Fruit fly (Drosophila melanogaster) whole organism, embryonic: Measurements from ENCODE around the gene yellow-f.

Source experiments
- Aef1 ChIP-seq: fragments of 200-800 bp; sonication (Bioruptor generic); IDR thresholded peaks from 3 replicates; pipeline ENCODE4 v1.3.6; 2022; ENCODE audit warnings: missing biosample characterization, missing genetic modification characterization
- Atf6 ChIP-seq: fragments of 200-800 bp; sonication (Bioruptor generic); IDR thresholded peaks from 2 replicates; pipeline ENCODE4 v1.3.6; 2022; ENCODE audit warnings: missing biosample characterization, missing genetic modification characterization
- CG10147 ChIP-seq: fragments of 200-800 bp; sonication (Bioruptor generic); optimal IDR thresholded peaks from 2 replicates; lab custom pipeline; 2019; ENCODE audit warnings: missing biosample characterization, mild to moderate bottlenecking, missing genetic modification characterization, moderate library complexity
- CG10543 ChIP-seq: fragments of 200-800 bp; sonication (Bioruptor generic); optimal IDR thresholded peaks from 3 replicates; lab custom pipeline; 2017; ENCODE audit warnings: missing biosample characterization, mild to moderate bottlenecking, missing genetic modification characterization, moderate library complexity
- CG10565 ChIP-seq: fragments of 200-800 bp; sonication (Bioruptor generic); optimal IDR thresholded peaks from 3 replicates; lab custom pipeline; 2016; ENCODE audit warnings: missing biosample characterization, mild to moderate bottlenecking, missing genetic modification characterization
- CG1233 ChIP-seq: fragments of 200-800 bp; sonication (Bioruptor generic); optimal IDR thresholded peaks from 4 replicates; lab custom pipeline; 2018; ENCODE audit warnings: missing biosample characterization, mild to moderate bottlenecking, missing genetic modification characterization
- CG1602 ChIP-seq: fragments of 200-800 bp; sonication (Bioruptor generic); optimal IDR thresholded peaks from 3 replicates; lab custom pipeline; 2016; ENCODE audit warnings: missing biosample characterization, missing genetic modification characterization
- CG16779 ChIP-seq: fragments of 200-800 bp; sonication (Bioruptor generic); IDR thresholded peaks from 2 replicates; pipeline ENCODE4 v1.3.6; 2022; ENCODE audit warnings: missing biosample characterization, missing genetic modification characterization
- CG30431 ChIP-seq: fragments of 200-800 bp; sonication (Bioruptor generic); optimal IDR thresholded peaks from 2 replicates; lab custom pipeline; 2017; ENCODE audit warnings: missing biosample characterization, missing genetic modification characterization
- CG3407 ChIP-seq: fragments of 200-800 bp; sonication (Bioruptor generic); optimal IDR thresholded peaks from 2 replicates; lab custom pipeline; 2018; ENCODE audit warnings: missing biosample characterization, mild to moderate bottlenecking, missing genetic modification characterization
- CG34224 ChIP-seq: fragments of 200-800 bp; sonication (Bioruptor generic); IDR thresholded peaks from 3 replicates; pipeline ENCODE4 v1.3.6; 2022; ENCODE audit warnings: missing biosample characterization, missing genetic modification characterization; ENCODE audit not compliant: partially characterized antibody
- CG4404 ChIP-seq: fragments of 200-800 bp; sonication (Bioruptor generic); IDR thresholded peaks from 2 replicates; pipeline ENCODE4 v1.3.6; 2022; ENCODE audit warnings: missing biosample characterization, missing genetic modification characterization
- CG7271 ChIP-seq: fragments of 200-800 bp; sonication (Bioruptor generic); optimal IDR thresholded peaks from 2 replicates; lab custom pipeline; 2018; ENCODE audit warnings: missing biosample characterization, mild to moderate bottlenecking, missing genetic modification characterization, moderate library complexity
- CG7987 ChIP-seq: fragments of 200-800 bp; sonication (Bioruptor generic); optimal IDR thresholded peaks from 2 replicates; lab custom pipeline; 2018; ENCODE audit warnings: missing biosample characterization, mild to moderate bottlenecking, missing genetic modification characterization, moderate library complexity
- CG9609 ChIP-seq: fragments of 200-800 bp; sonication (Bioruptor generic); optimal IDR thresholded peaks from 3 replicates; lab custom pipeline; 2016; ENCODE audit warnings: missing biosample characterization, missing genetic modification characterization
- CG9817 ChIP-seq: fragments of 200-800 bp; sonication (Bioruptor generic); optimal IDR thresholded peaks from 2 replicates; lab custom pipeline; 2018; ENCODE audit warnings: missing biosample characterization, mild to moderate bottlenecking, missing genetic modification characterization, moderate library complexity
- CrebB ChIP-seq: fragments of 200-800 bp; sonication (Bioruptor generic); optimal IDR thresholded peaks from 3 replicates; lab custom pipeline; 2018; ENCODE audit warnings: missing biosample characterization, mild to moderate bottlenecking, missing genetic modification characterization
- D19A ChIP-seq: fragments of 200-800 bp; optimal IDR thresholded peaks from 3 replicates; lab custom pipeline; 2019; ENCODE audit warnings: missing biosample characterization, mild to moderate bottlenecking, missing genetic modification characterization, moderate library complexity
- Dbx ChIP-seq: fragments of 200-800 bp; sonication (Bioruptor generic); IDR thresholded peaks from 3 replicates; pipeline ENCODE4 v1.3.6; 2022; ENCODE audit warnings: missing biosample characterization, missing genetic modification characterization
- Dp ChIP-seq: fragments of 200-800 bp; sonication (Bioruptor generic); optimal IDR thresholded peaks from 2 replicates; lab custom pipeline; 2018; ENCODE audit warnings: missing biosample characterization, mild to moderate bottlenecking, missing genetic modification characterization, moderate library complexity
- Ets65A ChIP-seq: fragments of 200-800 bp; sonication (Bioruptor generic); peaks from one replicate; lab custom pipeline; 2016; ENCODE audit warnings: missing biosample characterization, missing genetic modification characterization
- Fer3 ChIP-seq: fragments of 200-800 bp; sonication (Bioruptor generic); optimal IDR thresholded peaks from 2 replicates; lab custom pipeline; 2018; ENCODE audit warnings: missing biosample characterization, mild to moderate bottlenecking, missing genetic modification characterization, moderate library complexity
- Nf-YB ChIP-seq: fragments of 200-800 bp; sonication (Bioruptor generic); optimal IDR thresholded peaks from 3 replicates; lab custom pipeline; 2019; ENCODE audit warnings: missing biosample characterization, mild to moderate bottlenecking, missing genetic modification characterization, moderate library complexity
- PHDP ChIP-seq: fragments of 200-800 bp; sonication (Bioruptor generic); optimal IDR thresholded peaks from 3 replicates; lab custom pipeline; 2018; ENCODE audit warnings: missing biosample characterization, mild to moderate bottlenecking, missing genetic modification characterization, moderate library complexity
- Ravus ChIP-seq: fragments of 200-800 bp; sonication (Bioruptor generic); IDR thresholded peaks from 2 replicates; pipeline ENCODE4 v1.3.6; 2022; ENCODE audit warnings: missing biosample characterization, missing genetic modification characterization
- Side ChIP-seq: fragments of 200-800 bp; sonication (Bioruptor generic); optimal IDR thresholded peaks from 2 replicates; lab custom pipeline; 2016; ENCODE audit warnings: missing biosample characterization, missing genetic modification characterization
- Sox102F ChIP-seq: fragments of 200-800 bp; sonication (Bioruptor generic); optimal IDR thresholded peaks from 2 replicates; lab custom pipeline; 2018; ENCODE audit warnings: missing biosample characterization, mild to moderate bottlenecking, missing genetic modification characterization, moderate library complexity
- Tbp ChIP-seq: fragments of >200 bp; optimal IDR thresholded peaks from 2 replicates; lab custom pipeline; 2018; ENCODE audit warnings: missing biosample characterization, missing genetic modification characterization
- Usf ChIP-seq: fragments of 200-800 bp; sonication (Bioruptor generic); optimal IDR thresholded peaks from 2 replicates; lab custom pipeline; 2017; ENCODE audit warnings: missing genotype, missing biosample characterization, missing genetic modification characterization
- ab ChIP-seq: fragments of 200-800 bp; sonication (Bioruptor generic); optimal IDR thresholded peaks from 2 replicates; lab custom pipeline; 2016; ENCODE audit warnings: missing biosample characterization, missing genetic modification characterization
- al ChIP-seq: fragments of 200-800 bp; sonication (Bioruptor generic); IDR thresholded peaks from 2 replicates; pipeline ENCODE4 v1.3.6; 2022; ENCODE audit warnings: missing biosample characterization, missing genetic modification characterization
- bsh ChIP-seq, 2 experiments: fragments of 200-800 bp; sonication (Bioruptor generic); optimal IDR thresholded peaks; 2 replicates each; lab custom pipeline; 2017 to 2018; ENCODE audit warnings: mild to moderate bottlenecking in 2 of 2, missing biosample characterization in 2 of 2, missing genetic modification characterization in 2 of 2, moderate library complexity in 1 of 2
- corto ChIP-seq: fragments of 200-800 bp; sonication (Bioruptor generic); optimal IDR thresholded peaks from 2 replicates; lab custom pipeline; 2016; ENCODE audit warnings: missing biosample characterization, mild to moderate bottlenecking, missing genetic modification characterization, moderate library complexity
- crc ChIP-seq: fragments of 200-800 bp; sonication (Bioruptor generic); optimal IDR thresholded peaks from 2 replicates; lab custom pipeline; 2016; ENCODE audit warnings: missing biosample characterization, missing genetic modification characterization
- crol ChIP-seq: fragments of 200-800 bp; sonication (Bioruptor generic); IDR thresholded peaks from 2 replicates; pipeline ENCODE4 v1.3.6; 2022; ENCODE audit warnings: missing biosample characterization, missing genetic modification characterization
- da ChIP-seq: fragments of 200-800 bp; sonication (Bioruptor generic); optimal IDR thresholded peaks from 2 replicates; lab custom pipeline; 2016; ENCODE audit warnings: missing biosample characterization, missing genetic modification characterization
- dati ChIP-seq: fragments of 200-800 bp; sonication (Bioruptor generic); IDR thresholded peaks from 2 replicates; pipeline ENCODE4 v1.3.6; 2022; ENCODE audit warnings: missing biosample characterization, missing genetic modification characterization
- dmrt99B ChIP-seq: fragments of 200-800 bp; sonication (Bioruptor generic); optimal IDR thresholded peaks from 2 replicates; lab custom pipeline; 2018; ENCODE audit warnings: missing biosample characterization, mild to moderate bottlenecking, missing genetic modification characterization, moderate library complexity
- exex ChIP-seq: fragments of 200-800 bp; sonication (Bioruptor generic); optimal IDR thresholded peaks from 4 replicates; lab custom pipeline; 2018; ENCODE audit warnings: missing biosample characterization, mild to moderate bottlenecking, missing genetic modification characterization, moderate library complexity
- jing ChIP-seq: fragments of 200-800 bp; sonication (Bioruptor generic); optimal IDR thresholded peaks from 2 replicates; lab custom pipeline; 2018; ENCODE audit warnings: missing biosample characterization, mild to moderate bottlenecking, missing genetic modification characterization
- mirr ChIP-seq: fragments of 200-800 bp; sonication (Bioruptor generic); optimal IDR thresholded peaks from 3 replicates; lab custom pipeline; 2018; ENCODE audit warnings: missing biosample characterization, mild to moderate bottlenecking, missing genetic modification characterization
- odd ChIP-seq: fragments of 200-800 bp; sonication (Bioruptor generic); optimal IDR thresholded peaks from 2 replicates; lab custom pipeline; 2017; ENCODE audit warnings: missing biosample characterization, mild to moderate bottlenecking, missing genetic modification characterization
- slbo ChIP-seq: fragments of 200-800 bp; sonication (Bioruptor generic); IDR thresholded peaks from 2 replicates; pipeline ENCODE4 v1.3.6; 2022; ENCODE audit warnings: missing biosample characterization, missing genetic modification characterization
- slp2 ChIP-seq: fragments of 200-800 bp; sonication (Bioruptor generic); optimal IDR thresholded peaks from 2 replicates; lab custom pipeline; 2016; ENCODE audit warnings: missing biosample characterization, missing genetic modification characterization
- sob ChIP-seq: fragments of 200-800 bp; sonication (Bioruptor generic); IDR thresholded peaks from 2 replicates; pipeline ENCODE4 v1.3.6; 2022; ENCODE audit warnings: missing biosample characterization, missing genetic modification characterization
- tio ChIP-seq: fragments of 200-800 bp; sonication (Bioruptor generic); optimal IDR thresholded peaks from 2 replicates; lab custom pipeline; 2017; ENCODE audit warnings: missing biosample characterization, missing genetic modification characterization, inconsistent platforms
- trem ChIP-seq: fragments of 200-800 bp; optimal IDR thresholded peaks from 3 replicates; lab custom pipeline; 2019; ENCODE audit warnings: missing biosample characterization, mild to moderate bottlenecking, missing genetic modification characterization, moderate library complexity
- usp ChIP-seq: fragments of >200 bp; optimal IDR thresholded peaks from 2 replicates; lab custom pipeline; 2017; ENCODE audit warnings: missing biosample characterization, missing genetic modification characterization
- vnd ChIP-seq: fragments of 200-800 bp; sonication (Bioruptor generic); IDR thresholded peaks from 3 replicates; pipeline ENCODE4 v1.3.6; 2022; ENCODE audit warnings: missing biosample characterization, missing genetic modification characterization; ENCODE audit not compliant: partially characterized antibody
- wdn ChIP-seq: fragments of 200-800 bp; sonication (Bioruptor generic); IDR thresholded peaks from 2 replicates; pipeline ENCODE4 v1.3.6; 2022; ENCODE audit warnings: missing biosample characterization, missing genetic modification characterization

Gene yellow-f

DNA sequence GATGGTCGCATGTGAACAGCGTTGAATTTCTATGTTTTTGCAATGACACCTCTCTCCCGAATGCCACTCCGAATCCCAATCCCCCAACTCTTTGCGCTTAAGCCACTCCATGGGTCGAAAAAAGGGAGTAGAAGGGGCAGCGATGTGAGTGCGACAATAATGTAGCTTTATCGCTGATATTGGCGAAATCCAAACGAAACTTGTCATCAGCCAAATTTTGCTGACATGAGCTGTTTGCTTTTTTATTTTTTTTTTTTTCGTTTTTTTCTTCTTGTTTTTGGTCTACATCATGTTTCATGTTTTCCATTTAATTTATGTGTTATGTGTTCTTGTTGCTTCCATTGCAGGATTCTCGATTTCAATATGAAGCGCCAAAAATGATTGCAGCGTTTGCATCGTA lies 26.0 kb upstream of the yellow-f start (continued):
- TF ChIP-seq Usf, result no peak
- no peak for TF ChIP-seq CG34224 (GFP tag; lab: Robert Waterston, UW)
- no peak for TF ChIP-seq D19A (tag; lab: Kevin White, UChicago)
- no peak for TF ChIP-seq Tbp
- TF ChIP-seq Ravus (GFP tag; lab: Robert Waterston, UW), result no peak
- TF ChIP-seq CG4404 (GFP tag; lab: Robert Waterston, UW), result no peak
- TF ChIP-seq dati (GFP tag; lab: Robert Waterston, UW), result no peak
- TF ChIP-seq, all 482 proteins: peak for 0

DNA sequence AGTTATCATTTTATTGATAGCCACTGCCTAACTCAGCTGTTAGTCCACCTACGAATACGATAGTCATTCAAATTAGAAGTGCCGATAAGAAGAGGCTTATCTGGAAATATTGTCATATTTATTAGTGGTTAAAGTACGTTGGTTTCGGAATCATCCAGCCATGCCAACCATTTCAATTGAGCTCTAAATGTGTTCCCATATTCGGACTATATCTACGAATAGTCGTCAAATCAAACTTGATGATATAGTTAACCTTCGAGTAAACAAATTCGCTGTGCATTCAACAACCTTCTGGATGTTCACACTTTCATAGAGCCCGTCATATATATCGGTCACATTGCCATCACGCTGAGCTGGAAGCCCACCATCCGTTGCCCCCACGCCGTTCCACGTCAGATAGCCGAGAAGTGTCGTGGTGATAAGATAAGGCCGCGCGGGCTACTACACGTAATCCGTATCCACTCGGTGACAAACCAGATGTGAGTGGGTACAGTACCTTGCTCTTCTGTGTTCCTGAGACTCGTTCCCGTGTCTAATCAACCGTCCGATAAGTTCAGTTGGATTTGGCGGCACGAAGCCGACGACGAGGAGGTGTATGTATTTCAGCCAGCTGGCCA lies 25.4 kb upstream of the yellow-f start:
- TF ChIP-seq CG16779 (GFP tag; lab: Robert Waterston, UW) (no peak), odd (no peak), CG10565 (GFP tag; lab: Kevin White, UChicago) (no peak), vnd (GFP tag; lab: Robert Waterston, UW) (no peak), jing (GFP tag; lab: Kevin White, UChicago) (no peak), exex (peak; percentile 90), slp2 (no peak), mirr (GFP tag; lab: Kevin White, UChicago) (peak; percentile 86), Sox102F (GFP tag; lab: Kevin White, UChicago) (no peak), crol (GFP tag; lab: Robert Waterston, UW) (peak; percentile 21; the same call in 1 of the 2 replicates), Fer3 (tag; lab: Kevin White, UChicago) (no peak), usp (GFP tag; lab: Kevin White, UChicago) (no peak), ab (GFP tag; lab: Kevin White, UChicago) (no peak), Nf-YB (no peak), trem (no peak), CG7987 (peak; percentile 20), CG1233 (GFP tag; lab: Kevin White, UChicago) (no peak), bsh (GFP tag; optimal IDR thresholded peaks at IDR 0.05; lab: Kevin White, UChicago) (no peak), Side (no peak), al (GFP tag; lab: Robert Waterston, UW) (no peak), CG1602 (no peak), Ets65A (GFP tag; lab: Kevin White, UChicago) (no peak), CG9609 (GFP tag; lab: Kevin White, UChicago) (no peak), crc (GFP tag; lab: Kevin White, UChicago) (no peak), wdn (GFP tag; lab: Robert Waterston, UW) (no peak), CG10543 (peak; percentile 69), da (no peak), CG9817 (no peak), Dbx (GFP tag; lab: Robert Waterston, UW) (0 out of 3 replicates have a peak, but pooled peaks have one; percentile 43), corto (GFP tag; lab: Kevin White, UChicago) (no peak), tio (GFP tag; lab: Kevin White, UChicago) (no peak), dmrt99B (tag; lab: Kevin White, UChicago) (no peak), Aef1 (GFP tag; lab: Robert Waterston, UW) (no peak), PHDP (tag; lab: Kevin White, UChicago) (no peak), CG10147 (GFP tag; lab: Kevin White, UChicago) (no peak), CrebB (tag; lab: Kevin White, UChicago) (no peak), Atf6 (no peak), CG30431 (GFP tag; lab: Kevin White, UChicago) (no peak), sob (GFP tag; lab: Robert Waterston, UW) (no peak), CG3407 (no peak), CG7271 (tag; lab: Kevin White, UChicago) (no peak), slbo (0 out of 2 replicates have a peak, but pooled peaks have one; percentile 12), Dp (no peak)
